Fruit fly (Drosophila melanogaster) whole organism, embryonic: ENCODE measurements around the gene dec.

ENCODE experiments used
- Atf6 ChIP-seq: fragments of 200-800 bp; sonication (Bioruptor generic); IDR thresholded peaks from 2 replicates; pipeline ENCODE4 v1.3.6; 2022; ENCODE audit warnings: missing biosample characterization, missing genetic modification characterization
- CG1024 ChIP-seq: fragments of 200-800 bp; sonication (Bioruptor generic); IDR thresholded peaks from 2 replicates; pipeline ENCODE4 v1.3.6; 2022; ENCODE audit warnings: missing biosample characterization, missing genetic modification characterization
- CG10431 ChIP-seq: fragments of 200-800 bp; sonication (Bioruptor generic); optimal IDR thresholded peaks from 3 replicates; lab custom pipeline; 2018; ENCODE audit warnings: missing biosample characterization, mild to moderate bottlenecking, missing genetic modification characterization
- CG10654 ChIP-seq: fragments of 200-800 bp; sonication (Bioruptor generic); optimal IDR thresholded peaks from 2 replicates; lab custom pipeline; 2016; ENCODE audit warnings: missing biosample characterization, missing genetic modification characterization
- CG11247 ChIP-seq: fragments of 200-800 bp; sonication (Bioruptor generic); IDR thresholded peaks from 2 replicates; pipeline ENCODE4 v1.3.6; 2022; ENCODE audit warnings: missing biosample characterization, missing genetic modification characterization
- CG11504 ChIP-seq: fragments of 200-800 bp; sonication (Bioruptor generic); optimal IDR thresholded peaks from 3 replicates; lab custom pipeline; 2019; ENCODE audit warnings: missing biosample characterization, mild to moderate bottlenecking, missing genetic modification characterization, moderate library complexity
- CG11560 ChIP-seq: fragments of 200-800 bp; sonication (Bioruptor generic); IDR thresholded peaks from 3 replicates; pipeline ENCODE4 v1.3.6; 2022; ENCODE audit warnings: missing biosample characterization, missing genetic modification characterization
- CG12104 ChIP-seq: fragments of 200-800 bp; sonication (Bioruptor generic); optimal IDR thresholded peaks from 3 replicates; lab custom pipeline; 2016; ENCODE audit warnings: missing biosample characterization, missing genetic modification characterization
- CG12219 ChIP-seq: fragments of 200-800 bp; sonication (Bioruptor generic); optimal IDR thresholded peaks from 3 replicates; lab custom pipeline; 2018; ENCODE audit warnings: missing biosample characterization, mild to moderate bottlenecking, missing genetic modification characterization
- CG12391 ChIP-seq: fragments of 200-800 bp; sonication (Bioruptor generic); optimal IDR thresholded peaks from 3 replicates; lab custom pipeline; 2018; ENCODE audit warnings: missing biosample characterization, mild to moderate bottlenecking, missing genetic modification characterization, moderate library complexity
- CG12659 ChIP-seq: fragments of 200-800 bp; sonication (Bioruptor generic); optimal IDR thresholded peaks from 3 replicates; lab custom pipeline; 2017; ENCODE audit warnings: mild to moderate bottlenecking, missing biosample characterization, missing genetic modification reagents, missing genetic modification characterization
- CG13287 ChIP-seq: fragments of 200-800 bp; sonication (Bioruptor generic); IDR thresholded peaks from 2 replicates; pipeline ENCODE4 v1.3.6; 2022; ENCODE audit warnings: missing biosample characterization, missing genetic modification characterization; ENCODE audit not compliant: partially characterized antibody
- CG14860 ChIP-seq: fragments of 200-800 bp; sonication (Bioruptor generic); IDR thresholded peaks from 3 replicates; pipeline ENCODE4 v1.3.6; 2022; ENCODE audit warnings: missing biosample characterization, missing genetic modification characterization; ENCODE audit not compliant: partially characterized antibody
- CG14965 ChIP-seq: fragments of 200-800 bp; sonication (Bioruptor generic); optimal IDR thresholded peaks from 2 replicates; lab custom pipeline; 2016; ENCODE audit warnings: missing biosample characterization, missing genetic modification characterization, borderline replicate concordance
- CG17385 ChIP-seq: fragments of 200-800 bp; sonication (Bioruptor generic); optimal IDR thresholded peaks from 3 replicates; lab custom pipeline; 2018; ENCODE audit warnings: missing biosample characterization, mild to moderate bottlenecking, missing genetic modification characterization
- CG17829 ChIP-seq: fragments of 200-800 bp; optimal IDR thresholded peaks from 2 replicates; lab custom pipeline; 2019; ENCODE audit warnings: missing biosample characterization, mild to moderate bottlenecking, missing genetic modification characterization, moderate library complexity
- CG2889 ChIP-seq: fragments of 200-800 bp; sonication (Bioruptor generic); IDR thresholded peaks from 3 replicates; pipeline ENCODE4 v1.3.6; 2022; ENCODE audit warnings: missing biosample characterization, missing genetic modification characterization
- CG32532 ChIP-seq: fragments of 200-800 bp; sonication (Bioruptor generic); IDR thresholded peaks from 2 replicates; pipeline ENCODE4 v1.3.6; 2022; ENCODE audit warnings: missing biosample characterization, missing genetic modification characterization
- CG3995 ChIP-seq: fragments of 200-800 bp; sonication (Bioruptor generic); optimal IDR thresholded peaks from 3 replicates; lab custom pipeline; 2016; ENCODE audit warnings: missing biosample characterization, missing genetic modification characterization
- CG6175 ChIP-seq: fragments of 200-800 bp; sonication (Bioruptor generic); IDR thresholded peaks from 3 replicates; pipeline ENCODE4 v1.3.6; 2022; ENCODE audit warnings: missing biosample characterization, missing genetic modification characterization
- CG7372 ChIP-seq: fragments of 200-800 bp; sonication (Bioruptor generic); IDR thresholded peaks from 2 replicates; pipeline ENCODE4 v1.3.6; 2022; ENCODE audit warnings: missing biosample characterization, missing genetic modification characterization
- CG7839 ChIP-seq: fragments of 200-800 bp; sonication (Bioruptor generic); optimal IDR thresholded peaks from 3 replicates; lab custom pipeline; 2018; ENCODE audit warnings: missing biosample characterization, mild to moderate bottlenecking, missing genetic modification characterization, moderate library complexity
- CG7963 ChIP-seq: fragments of 200-800 bp; sonication (Bioruptor generic); IDR thresholded peaks from 3 replicates; pipeline ENCODE4 v1.3.6; 2022; ENCODE audit warnings: missing biosample characterization, missing genetic modification characterization; ENCODE audit not compliant: partially characterized antibody
- CG8924 ChIP-seq: fragments of 200-800 bp; optimal IDR thresholded peaks from 3 replicates; lab custom pipeline; 2019; ENCODE audit warnings: missing biosample characterization, mild to moderate bottlenecking, missing genetic modification characterization, moderate library complexity
- CG9932 ChIP-seq: fragments of 200-800 bp; sonication (Bioruptor generic); IDR thresholded peaks from 2 replicates; pipeline ENCODE4 v1.3.6; 2022; ENCODE audit warnings: missing biosample characterization, missing genetic modification characterization
- Dip3 ChIP-seq: fragments of 200-800 bp; sonication (Bioruptor generic); optimal IDR thresholded peaks from 3 replicates; lab custom pipeline; 2016; ENCODE audit warnings: missing biosample characterization, missing genetic modification characterization
- Fer1 ChIP-seq: fragments of 200-800 bp; sonication (Bioruptor generic); optimal IDR thresholded peaks from 2 replicates; lab custom pipeline; 2017; ENCODE audit warnings: missing biosample characterization, mild to moderate bottlenecking, missing genetic modification characterization
- H2.0 ChIP-seq: fragments of 200-800 bp; sonication (Bioruptor generic); IDR thresholded peaks from 2 replicates; pipeline ENCODE4 v1.3.6; 2022; ENCODE audit warnings: missing biosample characterization, missing genetic modification characterization
- HHEX ChIP-seq: fragments of 200-800 bp; sonication (Bioruptor generic); optimal IDR thresholded peaks from 3 replicates; lab custom pipeline; 2017; ENCODE audit warnings: missing biosample characterization, mild to moderate bottlenecking, missing genetic modification characterization, missing genetic modification reagents
- HmgD ChIP-seq: fragments of 200-800 bp; sonication (Bioruptor generic); optimal IDR thresholded peaks from 3 replicates; lab custom pipeline; 2016; ENCODE audit warnings: missing biosample characterization, missing genetic modification characterization
- HmgZ ChIP-seq: fragments of 200-800 bp; sonication (Bioruptor generic); optimal IDR thresholded peaks from 2 replicates; lab custom pipeline; 2018; ENCODE audit warnings: missing biosample characterization, mild to moderate bottlenecking, missing genetic modification characterization
- Hr51 ChIP-seq, 2 experiments: fragments of 200-800 bp; sonication (Bioruptor generic); optimal IDR thresholded peaks; 2 replicates in 1 of 2; 3 replicates in 1 of 2; lab custom pipeline; 2016 to 2018; ENCODE audit warnings: missing biosample characterization in 2 of 2, missing genetic modification characterization in 2 of 2, mild to moderate bottlenecking in 1 of 2, moderate library complexity in 1 of 2
- Mad ChIP-seq: fragments of 200-800 bp; sonication (Bioruptor generic); optimal IDR thresholded peaks from 2 replicates; lab custom pipeline; 2016; ENCODE audit warnings: missing biosample characterization, missing genetic modification characterization
- PHDP ChIP-seq: fragments of 200-800 bp; sonication (Bioruptor generic); optimal IDR thresholded peaks from 3 replicates; lab custom pipeline; 2018; ENCODE audit warnings: missing biosample characterization, mild to moderate bottlenecking, missing genetic modification characterization, moderate library complexity
- Pdp1 ChIP-seq, 2 experiments: fragments of 200-800 bp; sonication (Bioruptor generic); optimal IDR thresholded peaks; 3 replicates each; lab custom pipeline; 2016; ENCODE audit warnings: missing biosample characterization in 2 of 2, missing genetic modification characterization in 2 of 2, mild to moderate bottlenecking in 1 of 2, moderate library complexity in 1 of 2
- YL-1 ChIP-seq: fragments of 200-800 bp; sonication (Bioruptor generic); optimal IDR thresholded peaks from 3 replicates; lab custom pipeline; 2017; ENCODE audit warnings: missing biosample characterization, mild to moderate bottlenecking, missing genetic modification characterization
- chif ChIP-seq, 2 experiments: fragments of 200-800 bp; sonication (Bioruptor generic); optimal IDR thresholded peaks; 3 replicates each; lab custom pipeline; 2016; ENCODE audit warnings: missing biosample characterization in 2 of 2, missing genetic modification characterization in 2 of 2
- crc ChIP-seq: fragments of 200-800 bp; sonication (Bioruptor generic); optimal IDR thresholded peaks from 2 replicates; lab custom pipeline; 2016; ENCODE audit warnings: missing biosample characterization, missing genetic modification characterization
- disco-r ChIP-seq: fragments of 200-800 bp; sonication (Bioruptor generic); optimal IDR thresholded peaks from 2 replicates; lab custom pipeline; 2016; ENCODE audit warnings: missing biosample characterization, missing genetic modification characterization
- eve ChIP-seq, 2 experiments: fragments of >200 bp; optimal IDR thresholded peaks; 2 replicates each; lab custom pipeline; 2017; ENCODE audit warnings: missing biosample characterization in 2 of 2, missing genetic modification characterization in 2 of 2
- fd102C ChIP-seq: fragments of 200-800 bp; sonication (Bioruptor generic); optimal IDR thresholded peaks from 2 replicates; lab custom pipeline; 2018; ENCODE audit warnings: missing biosample characterization, mild to moderate bottlenecking, missing genetic modification characterization, moderate library complexity
- fd96Cb ChIP-seq: fragments of 200-800 bp; sonication (Bioruptor generic); optimal IDR thresholded peaks from 2 replicates; lab custom pipeline; 2018; ENCODE audit warnings: missing biosample characterization, mild to moderate bottlenecking, missing genetic modification characterization, moderate library complexity
- mld ChIP-seq: fragments of 200-800 bp; sonication (Bioruptor generic); IDR thresholded peaks from 3 replicates; pipeline ENCODE4 v1.3.6; 2022; ENCODE audit warnings: missing biosample characterization, missing genetic modification characterization; ENCODE audit not compliant: partially characterized antibody
- nerfin-1 ChIP-seq: fragments of 200-800 bp; sonication (Bioruptor generic); optimal IDR thresholded peaks from 3 replicates; lab custom pipeline; 2019; ENCODE audit warnings: missing biosample characterization, mild to moderate bottlenecking, missing genetic modification characterization, moderate library complexity
- phol ChIP-seq: fragments of 200-800 bp; sonication (Bioruptor generic); optimal IDR thresholded peaks from 3 replicates; lab custom pipeline; 2018; ENCODE audit warnings: missing biosample characterization, mild to moderate bottlenecking, missing genetic modification characterization, moderate library complexity
- pum ChIP-seq: fragments of 200-800 bp; sonication (Bioruptor generic); optimal IDR thresholded peaks from 2 replicates; lab custom pipeline; 2016; ENCODE audit warnings: missing biosample characterization, missing genetic modification characterization
- sc ChIP-seq, 3 experiments: fragments of >200 bp in 2 of 3; fragments of 200-800 bp in 1 of 3; sonication (Bioruptor generic) in 1 of 3; optimal IDR thresholded peaks; 2 replicates in 2 of 3; 3 replicates in 1 of 3; lab custom pipeline; 2017; ENCODE audit warnings: mild to moderate bottlenecking in 1 of 3, missing biosample characterization in 1 of 3, missing genetic modification characterization in 1 of 3, missing genetic modification reagents in 1 of 3
- slou ChIP-seq: fragments of 200-800 bp; sonication (Bioruptor generic); optimal IDR thresholded peaks from 3 replicates; lab custom pipeline; 2016; ENCODE audit warnings: missing biosample characterization, missing genetic modification characterization
- tup ChIP-seq: fragments of 200-800 bp; sonication (Bioruptor generic); optimal IDR thresholded peaks from 2 replicates; lab custom pipeline; 2016; ENCODE audit warnings: missing biosample characterization, mild to moderate bottlenecking, missing genetic modification characterization, moderate library complexity
- zfh2 ChIP-seq: fragments of 200-800 bp; sonication (Bioruptor generic); optimal IDR thresholded peaks from 2 replicates; lab custom pipeline; 2016; ENCODE audit warnings: missing biosample characterization, missing genetic modification characterization

dec gene

dm6 chrX:7909482-7909881 is 36.5 kb upstream of the dec start (continued):
- TF ChIP-seq Dip3 (GFP tag; lab: Kevin White, UChicago) (no peak), CG7839 (tag; lab: Kevin White, UChicago) (peak; percentile 21), CG32532 (peak; percentile 51; the same call in 1 of the 2 replicates), fd102C (GFP tag; lab: Kevin White, UChicago) (no peak), CG7372 (GFP tag; lab: Robert Waterston, UW) (no peak), Fer1 (peak; percentile 11), HHEX (peak; percentile 22), Hr51 (GFP tag; optimal IDR thresholded peaks at IDR 0.05; lab: Kevin White, UChicago) (no peak), CG11560 (tag; lab: Robert Waterston, UW) (no peak), CG12391 (no peak), CG9932 (GFP tag; lab: Robert Waterston, UW) (no peak), tup (no peak), YL-1 (GFP tag; lab: Kevin White, UChicago) (no peak), CG6175 (GFP tag; lab: Robert Waterston, UW) (no peak), HmgD (no peak), sc (optimal IDR thresholded peaks at IDR 0.05; lab: Kevin White, UChicago) (no peak), sc (GFP tag; optimal IDR thresholded peaks at IDR 0.05; lab: Kevin White, UChicago) (no peak), CG3995 (GFP tag; lab: Kevin White, UChicago) (no peak), PHDP (tag; lab: Kevin White, UChicago) (peak; percentile 46), nerfin-1 (tag; lab: Kevin White, UChicago) (no peak), CG10431 (GFP tag; lab: Kevin White, UChicago) (no peak), eve (GFP tag; optimal IDR thresholded peaks at IDR 0.05; lab: Kevin White, UChicago) (no peak), pum (GFP tag; lab: Kevin White, UChicago) (no peak), CG7963 (no peak), HmgZ (peak; percentile 10), Atf6 (GFP tag; lab: Robert Waterston, UW) (no peak), Mad (no peak), CG1024 (GFP tag; lab: Robert Waterston, UW) (no peak), CG12104 (GFP tag; lab: Kevin White, UChicago) (no peak), slou (GFP tag; lab: Kevin White, UChicago) (no peak), mld (GFP tag; lab: Robert Waterston, UW) (no peak), phol (tag; lab: Kevin White, UChicago) (peak; percentile 30), CG17829 (tag; lab: Kevin White, UChicago) (no peak), CG12219 (no peak), CG11247 (GFP tag; lab: Robert Waterston, UW) (no peak), chif (GFP tag; optimal IDR thresholded peaks at IDR 0.05; lab: Kevin White, UChicago) (no peak), CG13287 (no peak), CG8924 (tag; lab: Kevin White, UChicago) (no peak), fd96Cb (tag; lab: Kevin White, UChicago) (peak; percentile 21), CG17385 (GFP tag; lab: Kevin White, UChicago) (peak; percentile 5), CG11504 (no peak), CG14965 (GFP tag; lab: Kevin White, UChicago) (no peak), zfh2 (GFP tag; lab: Kevin White, UChicago) (no peak), Pdp1 (GFP tag; optimal IDR thresholded peaks at IDR 0.05; lab: Kevin White, UChicago) (peak in 1 of 2 experiments; percentile 9), disco-r (no peak), CG10654 (GFP tag; lab: Kevin White, UChicago) (no peak), CG14860 (no peak), CG2889 (GFP tag; lab: Robert Waterston, UW) (no peak), crc (no peak), CG12659 (GFP tag; lab: Kevin White, UChicago) (peak; percentile 24), H2.0 (GFP tag; lab: Robert Waterston, UW) (no peak)
